Worm (Caenorhabditis elegans) whole organism, late embryonic: ENCODE results near the gene mett-10.

ENCODE experiments used
- C08G9.2 ChIP-seq: sonication (generic microtip); optimal IDR thresholded peaks from 2 replicates; lab custom pipeline; 2016; ENCODE audit warnings: mild to moderate bottlenecking, missing genetic modification characterization, moderate library complexity, missing compliant biosample characterization
- ama-1 ChIP-seq: fragments of 150-350 bp; optimal IDR thresholded peaks from 2 replicates; lab custom pipeline; 2014
- ceh-19 ChIP-seq: fragments of 200-800 bp; sonication (Bioruptor generic); optimal IDR thresholded peaks from 2 replicates; lab custom pipeline; 2018; ENCODE audit warnings: mild to moderate bottlenecking, missing genetic modification characterization, missing compliant biosample characterization
- che-1 ChIP-seq: sonication (generic microtip); optimal IDR thresholded peaks from 2 replicates; lab custom pipeline; 2016; ENCODE audit warnings: mild to moderate bottlenecking, missing genetic modification characterization, missing compliant biosample characterization
- elt-2 ChIP-seq: sonication (generic microtip); optimal IDR thresholded peaks from 2 replicates; lab custom pipeline; 2016; ENCODE audit warnings: missing genetic modification reagents, missing genetic modification characterization, missing compliant biosample characterization
- ets-4 ChIP-seq: sonication (generic microtip); optimal IDR thresholded peaks from 2 replicates; lab custom pipeline; 2016; ENCODE audit warnings: missing genetic modification characterization, missing compliant biosample characterization
- hlh-6 ChIP-seq: sonication (generic microtip); optimal IDR thresholded peaks from 2 replicates; lab custom pipeline; 2016; ENCODE audit warnings: missing genotype, missing genetic modification characterization, missing compliant biosample characterization
- lim-6 ChIP-seq: sonication (generic microtip); optimal IDR thresholded peaks from 2 replicates; lab custom pipeline; 2016; ENCODE audit warnings: missing genetic modification characterization, missing compliant biosample characterization
- lin-11 ChIP-seq: fragments of 200-800 bp; sonication (Bioruptor generic); optimal IDR thresholded peaks from 2 replicates; lab custom pipeline; 2018; ENCODE audit warnings: mild to moderate bottlenecking, missing genetic modification characterization, missing compliant biosample characterization
- mec-3 ChIP-seq: sonication (generic microtip); optimal IDR thresholded peaks from 2 replicates; lab custom pipeline; 2016; ENCODE audit warnings: borderline replicate concordance, missing genetic modification characterization, missing compliant biosample characterization
- pat-9 ChIP-seq: fragments of 200-800 bp; sonication (Bioruptor generic); optimal IDR thresholded peaks from 2 replicates; lab custom pipeline; 2018; ENCODE audit warnings: mild to moderate bottlenecking, missing genetic modification characterization, moderate library complexity, missing compliant biosample characterization
- sdc-2 ChIP-seq: sonication (generic microtip); optimal IDR thresholded peaks from 2 replicates; lab custom pipeline; 2016; ENCODE audit warnings: missing genotype, missing genetic modification characterization, missing compliant biosample characterization
- sox-4 ChIP-seq: sonication (generic microtip); optimal IDR thresholded peaks from 2 replicates; lab custom pipeline; 2017; ENCODE audit warnings: mild to moderate bottlenecking, missing genetic modification characterization, inconsistent platforms, missing compliant biosample characterization
- syd-9 ChIP-seq: sonication (generic microtip); optimal IDR thresholded peaks from 2 replicates; lab custom pipeline; 2016; ENCODE audit warnings: mild to moderate bottlenecking, missing genetic modification characterization, moderate library complexity, missing compliant biosample characterization

DNA sequence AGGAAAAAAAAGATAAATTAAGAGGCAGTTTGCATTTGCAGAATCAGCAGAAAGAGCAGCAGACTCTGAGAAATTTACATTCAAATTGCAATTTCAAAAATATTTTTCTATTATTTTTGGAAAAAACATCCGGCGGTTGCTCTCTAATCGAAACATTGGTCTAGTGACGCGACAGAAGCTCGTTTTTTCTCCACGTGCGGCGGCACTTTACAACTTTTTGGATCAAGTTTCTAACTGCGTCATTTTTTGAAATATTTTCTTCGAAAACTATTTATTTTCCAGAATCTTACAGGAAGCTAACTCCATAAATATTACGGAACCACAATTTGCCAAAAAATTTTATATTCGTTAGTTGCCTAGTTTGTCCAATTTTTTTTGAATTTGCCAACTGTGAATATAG is 35.1 kb downstream of the mett-10 start:
- no peak for TF ChIP-seq hlh-6 (tag; lab: Kevin White, UChicago)
- no peak for TF ChIP-seq che-1 (tag; lab: Kevin White, UChicago)
- TF ChIP-seq ama-1 = no peak
- no peak for TF ChIP-seq lin-11
- no peak for TF ChIP-seq ceh-19
- no peak for TF ChIP-seq syd-9 (tag; lab: Kevin White, UChicago)
- TF ChIP-seq sdc-2 = no peak
- no peak for TF ChIP-seq elt-2 (tag; lab: Kevin White, UChicago)
- TF ChIP-seq sox-4 (tag; lab: Kevin White, UChicago) = no peak
- TF ChIP-seq C08G9.2 = no peak
- no peak for TF ChIP-seq pat-9
- no peak for TF ChIP-seq lim-6 (tag; lab: Kevin White, UChicago)
- no peak for TF ChIP-seq mec-3
- TF ChIP-seq ets-4 (tag; lab: Kevin White, UChicago) = no peak
